Worm (Caenorhabditis elegans) whole organism, midembryonic: ENCODE results near the gene T28A11.4.

Experiments used
- T22C8.4 ChIP-seq: fragments of 200-800 bp; sonication (Bioruptor generic); IDR thresholded peaks from 2 replicates; pipeline ENCODE4 v1.3.6; 2022; ENCODE audit warnings: missing genetic modification characterization, missing compliant biosample characterization
- flt-1 ChIP-seq: fragments of 200-800 bp; sonication (Bioruptor generic); IDR thresholded peaks from 2 replicates; pipeline ENCODE4 v1.3.6; 2022; ENCODE audit warnings: missing genetic modification characterization, missing compliant biosample characterization

ce11 chrV:3281523-3281922 is 7.7 kb downstream of the T28A11.4 start, which contains the start of gene T28A11.25:
- TF ChIP-seq flt-1 (no peak), T22C8.4 (GFP tag; lab: Robert Waterston, UW) (no peak)
